Worm (Caenorhabditis elegans) whole organism, early embryonic: ENCODE measurements around the gene nfki-1.

ENCODE experiments used
- B0310.2 ChIP-seq: sonication (generic microtip); optimal IDR thresholded peaks from 2 replicates; lab custom pipeline; 2016; ENCODE audit warnings: mild to moderate bottlenecking, missing genetic modification characterization, missing compliant biosample characterization
- F13C5.2 ChIP-seq: sonication (generic microtip); optimal IDR thresholded peaks from 2 replicates; lab custom pipeline; 2017; ENCODE audit warnings: mild to moderate bottlenecking, missing genetic modification characterization, inconsistent platforms, missing compliant biosample characterization
- aly-1 ChIP-seq: sonication (generic microtip); optimal IDR thresholded peaks from 2 replicates; lab custom pipeline; 2016; ENCODE audit warnings: missing genetic modification characterization, missing compliant biosample characterization
- ama-1 ChIP-seq: fragments of 150-350 bp; optimal IDR thresholded peaks from 2 replicates; lab custom pipeline; 2014
- ceh-13 ChIP-seq: fragments of 200-800 bp; sonication (Bioruptor generic); optimal IDR thresholded peaks from 2 replicates; lab custom pipeline; 2018; ENCODE audit warnings: mild to moderate bottlenecking, missing genetic modification characterization, missing compliant biosample characterization
- ceh-36 ChIP-seq: sonication (generic microtip); optimal IDR thresholded peaks from 2 replicates; lab custom pipeline; 2016; ENCODE audit warnings: missing genetic modification characterization, inconsistent platforms, missing compliant biosample characterization
- ets-7 ChIP-seq: sonication (generic microtip); optimal IDR thresholded peaks from 2 replicates; lab custom pipeline; 2016; ENCODE audit warnings: missing genotype, missing genetic modification characterization, missing compliant biosample characterization
- flt-1 ChIP-seq: fragments of 200-800 bp; sonication (Bioruptor generic); IDR thresholded peaks from 2 replicates; pipeline ENCODE4 v1.3.6; 2022; ENCODE audit warnings: missing genetic modification characterization, missing compliant biosample characterization
- hmbx-1 ChIP-seq: sonication (generic microtip); optimal IDR thresholded peaks from 2 replicates; lab custom pipeline; 2016; ENCODE audit warnings: mild to moderate bottlenecking, missing genetic modification characterization, missing compliant biosample characterization
- hmg-4 ChIP-seq: fragments of 200-800 bp; sonication (Bioruptor generic); optimal IDR thresholded peaks from 2 replicates; lab custom pipeline; 2018; ENCODE audit warnings: mild to moderate bottlenecking, missing genetic modification characterization, missing compliant biosample characterization
- hnd-1 ChIP-seq: sonication (generic microtip); optimal IDR thresholded peaks from 2 replicates; lab custom pipeline; 2016; ENCODE audit warnings: missing genetic modification characterization, missing compliant biosample characterization
- pes-1 ChIP-seq: fragments of 200-800 bp; sonication (Bioruptor generic); IDR thresholded peaks from 2 replicates; pipeline ENCODE4 v1.3.6; 2022; ENCODE audit warnings: missing genetic modification reagents, missing genetic modification characterization, missing compliant biosample characterization
- scrt-1 ChIP-seq: fragments of 200-800 bp; sonication (Bioruptor generic); IDR thresholded peaks from 2 replicates; pipeline ENCODE4 v1.3.6; 2022; ENCODE audit warnings: missing genetic modification characterization, missing compliant biosample characterization
- sea-1 ChIP-seq: fragments of 200-800 bp; sonication (Bioruptor generic); conservative IDR thresholded peaks from 2 replicates; pipeline ENCODE4 v1.3.6; 2022; ENCODE audit warnings: missing genetic modification characterization, missing compliant biosample characterization
- tbx-11 ChIP-seq: fragments of 200-800 bp; sonication (Bioruptor generic); IDR thresholded peaks from 2 replicates; pipeline ENCODE4 v1.3.6; 2022; ENCODE audit warnings: missing genetic modification characterization, missing compliant biosample characterization
- tbx-37 ChIP-seq: fragments of 200-800 bp; sonication (Bioruptor generic); conservative IDR thresholded peaks from 2 replicates; pipeline ENCODE4 v1.3.6; 2022; ENCODE audit warnings: missing genetic modification reagents, missing genetic modification characterization, missing compliant biosample characterization
- tra-4 ChIP-seq: sonication (generic microtip); optimal IDR thresholded peaks from 2 replicates; lab custom pipeline; 2017; ENCODE audit warnings: missing genetic modification characterization, missing compliant biosample characterization

nfki-1 gene

DNA sequence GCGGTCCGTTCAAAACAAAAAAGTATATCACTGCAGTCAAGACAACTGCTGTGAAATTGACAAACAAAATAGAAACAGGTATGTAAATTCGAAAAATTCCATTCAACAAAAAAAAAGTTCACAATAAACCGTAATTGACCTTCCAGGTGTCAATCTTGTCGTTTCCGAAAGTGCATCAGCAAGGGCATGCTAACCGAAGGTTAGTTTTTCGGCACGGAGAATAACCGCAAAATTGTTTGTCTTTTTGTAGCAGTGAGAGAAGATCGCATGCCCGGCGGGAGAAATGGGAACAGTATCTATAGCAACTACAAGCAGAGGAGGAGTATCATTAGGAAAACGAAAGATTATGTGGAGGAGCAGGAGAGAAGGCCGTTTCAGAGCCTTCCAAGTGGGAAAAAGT, 42.4 kb upstream of the nfki-1 start:
- TF ChIP-seq aly-1 (no peak), tbx-11 (no peak), hnd-1 (tag; lab: Kevin White, UChicago) (no peak), flt-1 (GFP tag; lab: Robert Waterston, UW) (no peak), ama-1 (lab: Kevin White, UChicago) (no peak), hmg-4 (GFP tag; lab: Kevin White, UChicago) (no peak), ceh-13 (GFP tag; lab: Kevin White, UChicago) (no peak), ets-7 (tag; lab: Kevin White, UChicago) (no peak), sea-1 (GFP tag; lab: Robert Waterston, UW) (no peak), hmbx-1 (tag; lab: Kevin White, UChicago) (no peak), B0310.2 (tag; lab: Kevin White, UChicago) (no peak), pes-1 (GFP tag; lab: Robert Waterston, UW) (no peak), F13C5.2 (no peak), ceh-36 (tag; lab: Kevin White, UChicago) (no peak), tra-4 (tag; lab: Kevin White, UChicago) (no peak), tbx-37 (GFP tag; lab: Robert Waterston, UW) (no peak), scrt-1 (GFP tag; lab: Robert Waterston, UW) (no peak)

DNA sequence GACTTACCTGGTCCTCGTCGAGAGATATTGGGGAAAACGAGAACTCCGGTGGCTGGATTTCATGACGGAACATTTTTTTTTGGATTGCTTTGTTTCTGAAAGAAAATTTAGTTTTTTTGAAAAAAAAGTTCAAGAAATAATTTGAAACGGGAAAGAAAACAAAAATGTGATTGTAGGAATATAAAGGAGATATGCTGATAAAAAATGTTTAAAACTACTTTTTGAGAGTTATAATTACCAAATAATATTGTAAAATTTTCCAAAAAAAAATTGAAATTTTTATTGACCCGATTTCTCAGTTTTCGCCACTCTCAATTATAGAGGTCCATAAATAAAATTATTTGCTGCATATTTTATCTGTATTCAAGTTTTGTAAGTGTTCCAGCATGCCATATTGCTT, 37.9 kb upstream of the nfki-1 start, which contains the start of gene glb-28:
TSS of gene glb-28 (minus strand) at position 101 of the 400 bp plus-strand sequence.
- TF ChIP-seq hnd-1 (tag; lab: Kevin White, UChicago) (no peak), hmbx-1 (tag; lab: Kevin White, UChicago) (no peak), tbx-37 (GFP tag; lab: Robert Waterston, UW) (no peak), flt-1 (GFP tag; lab: Robert Waterston, UW) (no peak), tbx-11 (no peak), tra-4 (tag; lab: Kevin White, UChicago) (no peak), scrt-1 (GFP tag; lab: Robert Waterston, UW) (no peak), B0310.2 (tag; lab: Kevin White, UChicago) (no peak), sea-1 (GFP tag; lab: Robert Waterston, UW) (no peak), ceh-36 (tag; lab: Kevin White, UChicago) (no peak), F13C5.2 (no peak), ama-1 (lab: Kevin White, UChicago) (no peak), hmg-4 (GFP tag; lab: Kevin White, UChicago) (no peak), aly-1 (no peak), ceh-13 (GFP tag; lab: Kevin White, UChicago) (no peak), ets-7 (tag; lab: Kevin White, UChicago) (no peak)

DNA sequence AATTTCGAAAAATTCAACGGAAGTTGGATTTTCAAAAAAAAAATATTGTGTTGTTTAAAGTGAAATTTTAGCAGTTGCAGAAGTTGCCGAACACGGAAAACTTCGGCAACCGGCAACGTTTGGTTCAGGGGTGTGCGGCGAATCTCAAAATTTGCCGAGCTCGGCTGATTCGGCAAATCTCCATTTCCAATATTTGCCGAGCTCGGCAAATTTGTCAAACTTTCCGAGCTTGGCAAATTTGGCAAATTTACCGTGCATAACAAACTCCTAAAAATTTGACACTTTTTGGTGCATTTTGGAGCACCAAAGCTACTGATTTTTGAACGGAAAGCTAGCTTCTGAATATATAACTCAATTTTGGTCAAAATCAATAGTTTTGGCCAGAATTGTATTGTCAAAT, 33.8 kb upstream of the nfki-1 start:
- TF ChIP-seq tbx-37 (GFP tag; lab: Robert Waterston, UW) (no peak), hnd-1 (tag; lab: Kevin White, UChicago) (no peak), ceh-13 (GFP tag; lab: Kevin White, UChicago) (no peak), flt-1 (GFP tag; lab: Robert Waterston, UW) (no peak), pes-1 (GFP tag; lab: Robert Waterston, UW) (no peak), aly-1 (no peak), ama-1 (lab: Kevin White, UChicago) (no peak), hmg-4 (GFP tag; lab: Kevin White, UChicago) (no peak), F13C5.2 (no peak), hmbx-1 (tag; lab: Kevin White, UChicago) (no peak), ets-7 (tag; lab: Kevin White, UChicago) (no peak), sea-1 (GFP tag; lab: Robert Waterston, UW) (no peak), ceh-36 (tag; lab: Kevin White, UChicago) (no peak), tbx-11 (no peak), tra-4 (tag; lab: Kevin White, UChicago) (no peak), scrt-1 (GFP tag; lab: Robert Waterston, UW) (no peak), B0310.2 (tag; lab: Kevin White, UChicago) (no peak)

DNA sequence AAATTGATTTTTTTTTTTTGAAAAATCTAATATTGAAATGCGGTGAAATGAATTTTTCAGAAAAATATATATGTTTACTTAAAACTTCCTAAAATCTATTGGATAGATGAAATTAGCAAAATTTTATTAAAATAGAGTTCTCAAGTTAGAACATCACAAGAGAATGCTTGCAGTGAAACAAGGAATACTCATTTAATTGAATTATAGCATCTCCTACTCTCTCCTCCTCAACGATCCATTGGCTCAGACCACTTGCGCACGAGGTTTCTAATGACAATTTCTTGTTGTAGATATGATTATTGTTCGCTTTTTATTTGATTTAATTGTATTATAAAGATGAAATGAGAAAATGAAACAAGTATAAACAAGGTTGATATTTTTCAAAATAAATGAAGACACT, 33.2 kb upstream of the nfki-1 start:
- TF ChIP-seq ceh-13 (GFP tag; lab: Kevin White, UChicago) = no peak
- no peak for TF ChIP-seq flt-1 (GFP tag; lab: Robert Waterston, UW)
- TF ChIP-seq tbx-11 = no peak
- TF ChIP-seq hmbx-1 (tag; lab: Kevin White, UChicago) = no peak
- no peak for TF ChIP-seq scrt-1 (GFP tag; lab: Robert Waterston, UW)
- no peak for TF ChIP-seq aly-1
- no peak for TF ChIP-seq hnd-1 (tag; lab: Kevin White, UChicago)
- no peak for TF ChIP-seq F13C5.2
- no peak for TF ChIP-seq ets-7 (tag; lab: Kevin White, UChicago)

DNA sequence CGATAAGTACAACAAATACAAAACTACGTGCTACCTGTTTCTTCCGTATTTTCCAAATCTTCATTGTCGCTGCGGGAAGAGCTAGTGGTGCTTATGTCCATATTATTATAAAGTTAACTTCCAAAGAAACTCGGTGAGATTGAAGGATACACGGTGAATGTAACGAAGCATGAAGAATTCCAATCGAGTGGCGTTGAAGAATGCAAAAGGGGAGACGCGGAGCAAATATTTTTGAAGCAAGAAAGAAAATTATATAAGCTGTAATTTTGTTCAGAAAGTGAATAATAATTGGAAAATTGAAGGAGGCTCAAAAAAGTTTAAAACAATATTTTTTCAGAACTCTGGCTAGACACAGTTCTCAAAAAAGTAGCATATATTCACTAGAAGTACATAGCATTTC, 29.3 kb upstream of the nfki-1 start, which contains the start of gene Y15E3A.3:
TSS of gene Y15E3A.3 (minus strand) at position 101 of the 400 bp plus-strand sequence.
- TF ChIP-seq ama-1 (lab: Kevin White, UChicago) (no peak), aly-1 (no peak), scrt-1 (GFP tag; lab: Robert Waterston, UW) (no peak), hnd-1 (tag; lab: Kevin White, UChicago) (no peak), hmbx-1 (tag; lab: Kevin White, UChicago) (no peak), pes-1 (GFP tag; lab: Robert Waterston, UW) (no peak), ceh-13 (GFP tag; lab: Kevin White, UChicago) (no peak), hmg-4 (GFP tag; lab: Kevin White, UChicago) (no peak), sea-1 (GFP tag; lab: Robert Waterston, UW) (no peak), F13C5.2 (no peak), tbx-37 (GFP tag; lab: Robert Waterston, UW) (no peak), tra-4 (tag; lab: Kevin White, UChicago) (no peak), ets-7 (tag; lab: Kevin White, UChicago) (no peak), B0310.2 (tag; lab: Kevin White, UChicago) (no peak), ceh-36 (tag; lab: Kevin White, UChicago) (no peak), flt-1 (GFP tag; lab: Robert Waterston, UW) (no peak)

DNA sequence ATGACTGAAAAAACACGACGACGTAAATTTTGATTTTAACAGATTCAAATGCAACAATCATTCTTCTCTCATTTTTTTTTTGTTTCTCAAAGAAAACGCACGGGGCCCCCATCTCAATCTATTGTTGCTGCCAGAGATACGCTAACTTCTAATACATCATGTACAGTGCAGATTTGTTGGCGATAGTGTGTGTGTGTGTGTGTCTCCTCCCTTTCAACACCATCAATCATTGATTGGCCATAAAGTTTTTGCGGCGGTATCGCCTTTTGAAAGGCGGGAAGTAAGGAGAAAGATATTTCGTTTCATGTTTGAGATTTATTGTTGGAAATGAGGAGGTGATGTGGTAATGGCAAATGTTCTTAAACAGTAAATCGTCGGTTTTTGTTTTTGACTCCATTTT, 27.8 kb upstream of the nfki-1 start:
- TF ChIP-seq F13C5.2 (no peak), ceh-13 (GFP tag; lab: Kevin White, UChicago) (no peak), tbx-11 (no peak), ceh-36 (tag; lab: Kevin White, UChicago) (no peak), ets-7 (tag; lab: Kevin White, UChicago) (no peak), hmg-4 (GFP tag; lab: Kevin White, UChicago) (no peak), pes-1 (GFP tag; lab: Robert Waterston, UW) (no peak), flt-1 (GFP tag; lab: Robert Waterston, UW) (no peak), B0310.2 (tag; lab: Kevin White, UChicago) (no peak)
